Worm (Caenorhabditis elegans) whole organism, L4 larva: ENCODE measurements around the gene cdl-1.
A peak's percentile ranks its signal among the peaks of the same experiment; 100 is the strongest.

Source experiments
- Y75B8A.6 ChIP-seq: fragments of 200-800 bp; sonication (Bioruptor generic); IDR thresholded peaks from 2 replicates; pipeline ENCODE4 v1.3.6; 2022; ENCODE audit warnings: missing genetic modification reagents, missing genetic modification characterization, missing compliant biosample characterization
- ama-1 ChIP-seq: fragments of 150-350 bp; optimal IDR thresholded peaks from 2 replicates; lab custom pipeline; 2014; ENCODE audit warnings: inconsistent platforms, mixed read lengths
- ceh-28 ChIP-seq: fragments of 150-350 bp; optimal IDR thresholded peaks from 2 replicates; lab custom pipeline; 2014; ENCODE audit warnings: missing biosample characterization, missing genetic modification reagents, missing genetic modification characterization
- ceh-62 ChIP-seq: sonication (generic microtip); optimal IDR thresholded peaks from 2 replicates; lab custom pipeline; 2017; ENCODE audit warnings: missing biosample characterization, missing genetic modification characterization
- dpl-1 ChIP-seq: fragments of 150-350 bp; optimal IDR thresholded peaks from 2 replicates; lab custom pipeline; 2014; ENCODE audit warnings: missing biosample characterization, missing genetic modification reagents, missing genetic modification characterization
- duxl-1 ChIP-seq: sonication (generic microtip); optimal IDR thresholded peaks from 2 replicates; lab custom pipeline; 2016; ENCODE audit warnings: mild to moderate bottlenecking, missing genetic modification characterization, moderate library complexity, missing compliant biosample characterization; ENCODE audit not compliant: poor library complexity
- egl-27 ChIP-seq: sonication (generic microtip); optimal IDR thresholded peaks from 3 replicates; lab custom pipeline; 2017; ENCODE audit warnings: missing biosample characterization, missing genetic modification reagents, missing genetic modification characterization
- fkh-10 ChIP-seq: fragments of 150-350 bp; optimal IDR thresholded peaks from 2 replicates; lab custom pipeline; 2014; ENCODE audit warnings: missing biosample characterization, missing genetic modification reagents, missing genetic modification characterization
- hif-1 ChIP-seq, 2 experiments: sonication (generic microtip); optimal IDR thresholded peaks; 2 replicates each; lab custom pipeline; 2016 to 2017; ENCODE audit warnings: missing compliant biosample characterization in 2 of 2, missing genetic modification characterization in 2 of 2, missing genetic modification reagents in 2 of 2, missing genotype in 2 of 2, mild to moderate bottlenecking in 1 of 2
- hlh-11 ChIP-seq: fragments of 200-800 bp; sonication (Bioruptor generic); optimal IDR thresholded peaks from 2 replicates; lab custom pipeline; 2018; ENCODE audit warnings: mild to moderate bottlenecking, missing genetic modification characterization, missing compliant biosample characterization
- lin-29 ChIP-seq: fragments of 200-800 bp; sonication (Bioruptor generic); IDR thresholded peaks from 2 replicates; pipeline ENCODE4 v1.3.6; 2022; ENCODE audit warnings: missing genetic modification reagents, missing genetic modification characterization, missing compliant biosample characterization
- lin-38 ChIP-seq: fragments of 200-800 bp; sonication (Bioruptor generic); IDR thresholded peaks from 2 replicates; pipeline ENCODE4 v1.3.6; 2022; ENCODE audit warnings: missing genetic modification reagents, missing genetic modification characterization, missing compliant biosample characterization
- lsy-2 ChIP-seq, 2 experiments: fragments of 150-350 bp in 1 of 2; sonication (generic microtip) in 1 of 2; optimal IDR thresholded peaks; 2 replicates each; lab custom pipeline; 2014 to 2017; ENCODE audit warnings: missing biosample characterization in 2 of 2, missing genetic modification characterization in 2 of 2
- mxl-2 ChIP-seq: fragments of 200-800 bp; sonication (Bioruptor generic); conservative IDR thresholded peaks from 2 replicates; pipeline ENCODE4 v1.3.6; 2022; ENCODE audit warnings: missing genetic modification reagents, missing genetic modification characterization, missing compliant biosample characterization
- mxl-3 ChIP-seq: fragments of 200-800 bp; sonication (Bioruptor generic); optimal IDR thresholded peaks from 2 replicates; lab custom pipeline; 2018; ENCODE audit warnings: mild to moderate bottlenecking, missing genetic modification characterization, missing compliant biosample characterization
- nhr-11 ChIP-seq: fragments of 150-350 bp; optimal IDR thresholded peaks from 2 replicates; lab custom pipeline; 2014; ENCODE audit warnings: missing biosample characterization, missing genetic modification characterization
- nhr-41 ChIP-seq: fragments of 200-800 bp; sonication (Bioruptor generic); IDR thresholded peaks from 2 replicates; pipeline ENCODE4 v1.3.6; 2022; ENCODE audit warnings: missing genetic modification reagents, missing genetic modification characterization, missing compliant biosample characterization
- nhr-42 ChIP-seq: fragments of 200-800 bp; sonication (Bioruptor generic); IDR thresholded peaks from 2 replicates; pipeline ENCODE4 v1.3.6; 2022; ENCODE audit warnings: missing genetic modification characterization, missing compliant biosample characterization
- nhr-48 ChIP-seq: sonication (generic microtip); optimal IDR thresholded peaks from 2 replicates; lab custom pipeline; 2016; ENCODE audit warnings: mild to moderate bottlenecking, missing genetic modification characterization, missing compliant biosample characterization
- nhr-76 ChIP-seq: fragments of 150-350 bp; optimal IDR thresholded peaks from 2 replicates; lab custom pipeline; 2014; ENCODE audit warnings: missing biosample characterization, missing genetic modification characterization
- pha-4 ChIP-seq, 2 experiments: fragments of 150-350 bp in 1 of 2; fragments of 200-800 bp in 1 of 2; sonication (Bioruptor generic) in 1 of 2; IDR thresholded peaks in 1 of 2; optimal IDR thresholded peaks in 1 of 2; 2 replicates each; pipeline versions ENCODE4 v1.3.6 to Lab custom; 2014 to 2022; ENCODE audit warnings: missing genetic modification characterization in 2 of 2, missing genetic modification reagents in 2 of 2, missing biosample characterization in 1 of 2, missing compliant biosample characterization in 1 of 2
- saeg-2 ChIP-seq: fragments of 200-800 bp; sonication (Bioruptor generic); IDR thresholded peaks from 2 replicates; pipeline ENCODE4 v1.3.6; 2022; ENCODE audit warnings: missing genetic modification reagents, missing genetic modification characterization, missing compliant biosample characterization
- snpc-1.2 ChIP-seq: fragments of 200-800 bp; sonication (Bioruptor generic); IDR thresholded peaks from 2 replicates; pipeline ENCODE4 v1.3.6; 2022; ENCODE audit warnings: missing genetic modification reagents, missing genetic modification characterization, missing compliant biosample characterization
- spr-1 ChIP-seq: sonication (generic microtip); optimal IDR thresholded peaks from 2 replicates; lab custom pipeline; 2016; ENCODE audit warnings: mild to moderate bottlenecking, missing genetic modification characterization, missing compliant biosample characterization
- spr-3 ChIP-seq: fragments of 200-800 bp; sonication (Bioruptor generic); optimal IDR thresholded peaks from 2 replicates; lab custom pipeline; 2018; ENCODE audit warnings: mild to moderate bottlenecking, missing genetic modification characterization, missing compliant biosample characterization
- tag-97 ChIP-seq: fragments of 200-800 bp; sonication (Bioruptor generic); IDR thresholded peaks from 2 replicates; pipeline ENCODE4 v1.3.6; 2022; ENCODE audit warnings: missing genetic modification characterization, missing compliant biosample characterization
- unc-130 ChIP-seq: sonication (generic microtip); optimal IDR thresholded peaks from 2 replicates; lab custom pipeline; 2016; ENCODE audit warnings: missing genetic modification reagents, missing genetic modification characterization, missing compliant biosample characterization
- unc-62 ChIP-seq, 3 experiments: fragments of 150-350 bp in 1 of 3; sonication (generic microtip); optimal IDR thresholded peaks in 2 of 3; peaks in 1 of 3; 1 replicate in 1 of 3; 2 replicates in 2 of 3; lab custom pipeline; 2014 to 2017; ENCODE audit warnings: missing biosample characterization in 3 of 3, missing genetic modification characterization in 3 of 3, missing genetic modification reagents in 3 of 3, missing genotype in 1 of 3
- vab-7 ChIP-seq: fragments of 200-800 bp; sonication (Bioruptor generic); IDR thresholded peaks from 2 replicates; pipeline ENCODE4 v1.3.6; 2022; ENCODE audit warnings: missing genetic modification reagents, missing genetic modification characterization, missing compliant biosample characterization
- zfp-2 ChIP-seq: sonication (generic microtip); optimal IDR thresholded peaks from 2 replicates; lab custom pipeline; 2016; ENCODE audit warnings: mild to moderate bottlenecking, missing genetic modification characterization, missing compliant biosample characterization
- zip-2 ChIP-seq: fragments of 150-350 bp; optimal IDR thresholded peaks from 2 replicates; lab custom pipeline; 2014; ENCODE audit warnings: missing biosample characterization, missing genetic modification characterization
- ztf-7 ChIP-seq: fragments of 150-350 bp; optimal IDR thresholded peaks from 2 replicates; lab custom pipeline; 2014; ENCODE audit warnings: missing biosample characterization, missing genetic modification characterization

The cdl-1 gene

DNA sequence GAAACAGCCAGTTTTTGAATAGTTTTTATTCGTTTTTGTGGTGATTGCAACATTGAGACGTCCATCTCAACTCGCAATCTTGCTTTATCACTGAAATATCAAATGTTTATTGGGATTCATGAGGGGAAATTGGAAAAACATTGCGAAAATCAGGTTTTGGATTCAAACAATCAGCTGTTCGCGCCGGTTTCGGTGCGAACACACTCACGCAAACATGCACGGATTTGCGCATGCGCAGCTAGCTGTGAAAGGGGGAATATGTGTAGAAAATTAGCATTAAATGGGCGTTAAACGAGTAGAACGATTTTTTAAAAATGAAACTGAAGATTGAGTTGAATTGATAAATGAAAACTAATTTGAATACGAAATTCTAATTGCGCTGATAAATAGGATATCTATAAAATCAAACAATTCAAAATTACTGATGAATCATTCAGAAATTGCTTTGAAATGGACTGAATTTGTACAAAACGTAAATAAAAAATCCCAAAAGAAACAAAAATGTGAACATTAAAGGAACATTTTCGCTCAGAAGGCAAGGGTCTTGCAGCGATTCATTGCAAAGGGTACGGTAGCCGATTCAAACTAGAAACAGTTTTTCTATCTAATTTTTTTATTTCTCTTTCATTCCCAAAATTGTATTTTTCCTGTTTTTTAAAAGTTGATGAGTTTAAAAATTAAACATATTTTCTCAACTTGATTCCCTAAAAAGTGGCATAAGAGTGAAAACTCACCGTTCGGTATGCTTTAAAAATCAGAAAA is 1.9 kb upstream of the cdl-1 start, which contains the start of gene ect-2 (continued):
- TF ChIP-seq egl-27 (tag; lab: Kevin White, UChicago) (no peak), fkh-10 (GFP tag; lab: Kevin White, UChicago) (no peak), ama-1 (no peak), hlh-11 (peak; percentile 63), tag-97 (GFP tag; lab: Robert Waterston, UW) (no peak), pha-4 (GFP tag; IDR thresholded peaks at IDR 0.05; lab: Robert Waterston, UW) (no peak), pha-4 (tag; optimal IDR thresholded peaks at IDR 0.05; lab: Kevin White, UChicago) (no peak), ceh-28 (no peak), mxl-2 (GFP tag; lab: Robert Waterston, UW) (no peak), duxl-1 (tag; lab: Kevin White, UChicago) (no peak), zfp-2 (tag; lab: Kevin White, UChicago) (no peak), saeg-2 (no peak), mxl-3 (GFP tag; lab: Kevin White, UChicago) (no peak), dpl-1 (GFP tag; lab: Kevin White, UChicago) (peak; percentile 86), zip-2 (tag; lab: Kevin White, UChicago) (no peak), ceh-62 (no peak), nhr-76 (tag; lab: Kevin White, UChicago) (no peak), lsy-2 (tag; optimal IDR thresholded peaks at IDR 0.05; lab: Kevin White, UChicago) (no peak), nhr-11 (tag; lab: Kevin White, UChicago) (no peak), hif-1 (tag; optimal IDR thresholded peaks at IDR 0.05; lab: Kevin White, UChicago) (no peak)
- TF ChIP-seq, all 104 proteins: peak for 7

DNA sequence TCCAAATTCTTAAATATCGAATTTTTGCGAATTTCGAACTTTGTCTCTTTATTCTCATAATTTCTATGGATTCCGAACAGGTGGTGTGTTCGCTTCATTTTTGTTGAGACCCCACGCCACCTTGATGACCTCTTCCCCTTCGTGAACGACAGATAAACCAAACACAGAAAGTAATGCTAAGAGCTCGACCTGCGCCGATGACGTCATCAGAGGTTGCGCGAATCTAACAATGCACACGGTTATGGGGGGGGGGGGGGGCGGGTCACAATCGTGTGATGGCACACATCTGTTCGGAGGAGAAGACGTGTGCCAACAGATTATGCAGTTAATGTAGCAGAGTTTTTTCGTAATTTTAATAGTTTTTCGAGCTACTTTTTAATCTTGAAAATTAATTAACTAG is 1.0 kb upstream of the cdl-1 start:
- no peak for TF ChIP-seq hlh-11
- no peak for TF ChIP-seq unc-130
- TF ChIP-seq spr-1 (tag; lab: Kevin White, UChicago) = no peak
- no peak for TF ChIP-seq lin-29 (GFP tag; lab: Robert Waterston, UW)
- no peak for TF ChIP-seq nhr-48
- TF ChIP-seq spr-3 = no peak
- TF ChIP-seq vab-7 (GFP tag; lab: Robert Waterston, UW) = no peak
- TF ChIP-seq Y75B8A.6 = no peak
- no peak for TF ChIP-seq nhr-42 (GFP tag; lab: Robert Waterston, UW)
- TF ChIP-seq snpc-1.2 (GFP tag; lab: Robert Waterston, UW) = no peak

DNA sequence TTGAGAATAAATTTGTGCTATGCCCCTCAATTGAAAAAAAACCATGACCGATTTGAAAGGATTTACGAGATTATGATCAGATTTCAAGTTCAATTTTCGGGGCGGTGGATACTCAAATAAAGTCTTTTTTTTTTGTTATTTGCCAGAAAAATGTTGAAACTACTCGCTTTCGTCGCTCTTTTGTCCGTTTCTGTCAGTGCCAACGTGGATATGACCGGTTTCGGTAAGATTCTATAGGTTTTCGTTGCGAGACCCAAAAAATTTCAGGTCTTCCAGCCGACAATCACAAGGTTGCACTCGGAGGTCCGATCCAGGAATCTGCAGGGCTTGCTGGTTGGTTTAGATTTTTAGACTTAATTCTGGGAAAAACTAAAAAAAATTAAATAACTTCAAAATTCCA is 2.0 kb downstream of the cdl-1 start, which contains the start of gene tag-209:
Gene tag-209 (plus strand): TSS at position 73 of the 400 bp plus-strand sequence.
- TF ChIP-seq nhr-41 (GFP tag; lab: Robert Waterston, UW) (no peak), lin-38 (0 out of 2 replicates have a peak, but pooled peaks have one; percentile 15)

DNA sequence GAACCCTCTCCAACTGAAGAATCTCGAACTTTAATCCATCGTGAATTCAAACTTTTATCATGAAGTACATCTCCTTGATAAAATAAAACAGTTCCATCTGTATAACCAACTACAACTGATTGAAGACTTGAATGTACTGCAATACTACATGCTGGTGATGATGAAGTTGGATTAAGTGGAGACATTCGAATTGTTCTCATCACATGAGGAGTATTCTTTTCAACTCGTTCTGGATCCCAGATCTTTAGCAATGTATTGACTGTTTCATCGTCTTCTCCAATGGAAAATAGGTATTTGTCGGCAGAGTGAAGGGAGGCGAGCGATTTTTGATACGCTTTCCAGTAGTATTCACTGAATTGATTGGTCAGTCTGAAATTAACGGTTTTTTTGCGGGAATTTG is 7.4 kb downstream of the cdl-1 start:
- TF ChIP-seq saeg-2 (no peak), unc-62 (GFP tag; optimal IDR thresholded peaks at IDR 0.05 in 1 of 2; lab: Kevin White, UChicago) (peak in 1 of 2 experiments; percentile 96), unc-62 (tag; optimal IDR thresholded peaks at IDR 0.05; lab: Kevin White, UChicago) (no peak)

DNA sequence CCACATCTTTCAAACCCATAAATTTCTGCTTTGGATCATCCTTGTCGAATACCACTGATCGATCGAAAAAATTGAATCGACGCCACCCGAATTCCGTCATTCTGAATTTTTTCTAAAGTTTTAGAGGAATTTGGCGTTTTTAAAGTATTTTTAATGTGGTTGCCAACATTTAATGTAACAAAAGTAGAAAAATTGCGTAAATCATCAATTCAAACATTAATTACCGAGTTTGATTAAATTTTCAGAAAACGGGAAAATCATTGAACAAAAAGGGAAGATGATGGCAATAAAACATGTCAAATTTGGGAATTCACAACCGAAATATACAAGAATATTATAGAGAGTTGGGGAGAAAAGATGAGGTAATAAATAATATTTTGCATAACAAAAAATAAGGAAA is 8.1 kb downstream of the cdl-1 start, which contains the start of gene vps-11:
Gene vps-11 (minus strand): TSS at position 101 of the 400 bp plus-strand sequence.
- no peak for TF ChIP-seq ztf-7
